Worm (Caenorhabditis elegans) whole organism, mixed stage, embryonic: ENCODE measurements around the gene H40L08.2.

ENCODE experiments used
- M03D4.4 ChIP-seq: sonication (generic microtip); optimal IDR thresholded peaks from 2 replicates; lab custom pipeline; 2017; ENCODE audit warnings: mild to moderate bottlenecking, missing genetic modification characterization, missing compliant biosample characterization
- bed-3 ChIP-seq: fragments of 200-800 bp; sonication (Bioruptor generic); optimal IDR thresholded peaks from 3 replicates; lab custom pipeline; 2018; ENCODE audit warnings: mild to moderate bottlenecking, missing genetic modification characterization, moderate library complexity, missing compliant biosample characterization
- blmp-1 ChIP-seq: fragments of 150-350 bp; optimal IDR thresholded peaks from 2 replicates; lab custom pipeline; 2014; ENCODE audit warnings: missing biosample characterization, missing genetic modification characterization
- ceh-39 ChIP-seq: fragments of 150-350 bp; optimal IDR thresholded peaks from 2 replicates; lab custom pipeline; 2014; ENCODE audit warnings: missing biosample characterization, missing genetic modification characterization
- ceh-43 ChIP-seq: fragments of 200-800 bp; sonication (Bioruptor generic); optimal IDR thresholded peaks from 2 replicates; lab custom pipeline; 2018; ENCODE audit warnings: mild to moderate bottlenecking, missing genetic modification characterization, moderate library complexity, missing compliant biosample characterization
- ceh-83 ChIP-seq: fragments of 200-800 bp; sonication (Bioruptor generic); optimal IDR thresholded peaks from 2 replicates; lab custom pipeline; 2018; ENCODE audit warnings: mild to moderate bottlenecking, missing genetic modification characterization, missing compliant biosample characterization
- ces-1 ChIP-seq: fragments of 150-350 bp; optimal IDR thresholded peaks from 2 replicates; lab custom pipeline; 2014; ENCODE audit warnings: missing biosample characterization, missing genetic modification reagents, missing genetic modification characterization
- cnd-1 ChIP-seq: fragments of 200-800 bp; sonication (Bioruptor generic); optimal IDR thresholded peaks from 2 replicates; lab custom pipeline; 2018; ENCODE audit warnings: mild to moderate bottlenecking, missing genetic modification characterization, missing compliant biosample characterization
- drap-1 ChIP-seq: fragments of 200-800 bp; sonication (Bioruptor generic); optimal IDR thresholded peaks from 3 replicates; lab custom pipeline; 2018; ENCODE audit warnings: mild to moderate bottlenecking, missing genetic modification characterization, missing compliant biosample characterization
- elt-1 ChIP-seq: sonication (generic microtip); optimal IDR thresholded peaks from 2 replicates; lab custom pipeline; 2017; ENCODE audit warnings: missing genetic modification characterization, mild to moderate bottlenecking, missing compliant biosample characterization, antibody characterized with exemption, moderate library complexity, borderline replicate concordance; ENCODE audit not compliant: insufficient read depth
- elt-3 ChIP-seq: fragments of 150-350 bp; optimal IDR thresholded peaks from 2 replicates; lab custom pipeline; 2014; ENCODE audit warnings: missing biosample characterization, missing genetic modification characterization
- flh-1 ChIP-seq: fragments of 200-800 bp; sonication (Bioruptor generic); optimal IDR thresholded peaks from 2 replicates; lab custom pipeline; 2018; ENCODE audit warnings: mild to moderate bottlenecking, missing genetic modification characterization, moderate library complexity, missing compliant biosample characterization
- ham-2 ChIP-seq: fragments of 200-800 bp; sonication (Bioruptor generic); optimal IDR thresholded peaks from 2 replicates; lab custom pipeline; 2018; ENCODE audit warnings: mild to moderate bottlenecking, missing genetic modification characterization, missing compliant biosample characterization
- lin-13 ChIP-seq: fragments of 150-350 bp; optimal IDR thresholded peaks from 2 replicates; lab custom pipeline; 2014; ENCODE audit warnings: missing biosample characterization, missing genetic modification characterization
- lin-32 ChIP-seq: fragments of 200-800 bp; sonication (Bioruptor generic); optimal IDR thresholded peaks from 2 replicates; lab custom pipeline; 2018; ENCODE audit warnings: mild to moderate bottlenecking, missing genetic modification characterization, missing compliant biosample characterization
- lsy-2 ChIP-seq: fragments of 150-350 bp; optimal IDR thresholded peaks from 2 replicates; lab custom pipeline; 2014; ENCODE audit warnings: missing biosample characterization, missing genetic modification characterization
- mep-1 ChIP-seq: fragments of 150-350 bp; optimal IDR thresholded peaks from 2 replicates; lab custom pipeline; 2017; ENCODE audit warnings: missing biosample characterization, missing genetic modification reagents, missing genetic modification characterization, inconsistent platforms
- mls-2 ChIP-seq: sonication (generic microtip); optimal IDR thresholded peaks from 2 replicates; lab custom pipeline; 2016; ENCODE audit warnings: mild to moderate bottlenecking, missing genetic modification characterization, moderate library complexity, missing compliant biosample characterization
- nhr-2 ChIP-seq: fragments of 150-350 bp; optimal IDR thresholded peaks from 2 replicates; lab custom pipeline; 2014; ENCODE audit warnings: missing biosample characterization, missing genetic modification characterization
- nhr-237 ChIP-seq: fragments of 150-350 bp; optimal IDR thresholded peaks from 2 replicates; lab custom pipeline; 2014; ENCODE audit warnings: missing biosample characterization, missing genetic modification characterization
- nhr-28 ChIP-seq: fragments of 150-350 bp; optimal IDR thresholded peaks from 2 replicates; lab custom pipeline; 2014; ENCODE audit warnings: missing biosample characterization, missing genetic modification characterization
- nhr-76 ChIP-seq: sonication (generic microtip); optimal IDR thresholded peaks from 2 replicates; lab custom pipeline; 2017; ENCODE audit warnings: missing biosample characterization, missing genetic modification characterization
- pha-4 ChIP-seq: fragments of 150-350 bp; optimal IDR thresholded peaks from 2 replicates; lab custom pipeline; 2018; ENCODE audit warnings: missing biosample characterization, missing genetic modification reagents, missing genetic modification characterization
- sem-2 ChIP-seq: fragments of 200-800 bp; sonication (Bioruptor generic); optimal IDR thresholded peaks from 2 replicates; lab custom pipeline; 2018; ENCODE audit warnings: mild to moderate bottlenecking, missing genetic modification characterization, missing compliant biosample characterization
- snpc-4 ChIP-seq: fragments of 150-350 bp; optimal IDR thresholded peaks from 2 replicates; lab custom pipeline; 2014; ENCODE audit warnings: missing biosample characterization, missing genetic modification characterization
- sptf-1 ChIP-seq: sonication (generic microtip); optimal IDR thresholded peaks from 2 replicates; lab custom pipeline; 2017; ENCODE audit warnings: mild to moderate bottlenecking, missing genetic modification characterization, moderate library complexity, missing compliant biosample characterization
- tbx-8 ChIP-seq: fragments of 200-800 bp; sonication (Bioruptor generic); optimal IDR thresholded peaks from 2 replicates; lab custom pipeline; 2018; ENCODE audit warnings: mild to moderate bottlenecking, missing genetic modification characterization, moderate library complexity, missing compliant biosample characterization
- unc-120 ChIP-seq: sonication (generic microtip); optimal IDR thresholded peaks from 2 replicates; lab custom pipeline; 2017; ENCODE audit warnings: missing genetic modification characterization, missing compliant biosample characterization; ENCODE audit not compliant: poor library complexity, severe bottlenecking
- unc-39 ChIP-seq: fragments of 150-350 bp; optimal IDR thresholded peaks from 2 replicates; lab custom pipeline; 2014; ENCODE audit warnings: missing biosample characterization, missing genetic modification characterization
- unc-62 ChIP-seq: fragments of 150-350 bp; optimal IDR thresholded peaks from 2 replicates; lab custom pipeline; 2014; ENCODE audit warnings: missing biosample characterization, missing genetic modification reagents, missing genetic modification characterization
- ztf-11 ChIP-seq: fragments of 150-350 bp; optimal IDR thresholded peaks from 2 replicates; lab custom pipeline; 2014; ENCODE audit warnings: missing biosample characterization, missing genetic modification characterization

Gene H40L08.2

DNA sequence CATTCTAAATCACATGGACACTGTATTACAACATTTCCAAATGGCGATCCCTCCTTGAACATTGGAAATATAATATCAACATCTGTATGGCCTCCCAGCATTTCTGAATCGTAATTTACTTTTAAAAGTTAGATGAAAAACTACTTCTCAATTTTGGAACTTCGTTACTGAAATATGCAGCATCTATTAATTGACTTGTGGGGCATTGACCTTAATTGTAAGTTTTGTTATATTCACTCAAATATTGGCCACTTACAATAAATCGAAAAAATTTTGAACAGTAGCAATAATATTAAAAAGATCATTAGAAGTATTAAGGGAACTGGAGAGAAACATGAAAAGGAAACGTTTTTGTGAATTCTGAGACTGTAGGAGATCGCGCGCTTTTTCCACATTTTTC lies 8.3 kb downstream of the H40L08.2 start, which contains the start of gene mam-6:
TSS of gene mam-6 (minus strand) at position 101 of the 400 bp plus-strand sequence.
- TF ChIP-seq bed-3 (GFP tag; lab: Kevin White, UChicago): no peak
- no peak for TF ChIP-seq elt-3 (tag; lab: Kevin White, UChicago)
- no peak for TF ChIP-seq sem-2 (GFP tag; lab: Kevin White, UChicago)
- TF ChIP-seq blmp-1 (tag; lab: Kevin White, UChicago): no peak
- no peak for TF ChIP-seq ces-1 (GFP tag; lab: Kevin White, UChicago)
- no peak for TF ChIP-seq ceh-83 (GFP tag; lab: Kevin White, UChicago)
- no peak for TF ChIP-seq ztf-11 (tag; lab: Kevin White, UChicago)
- no peak for TF ChIP-seq unc-62 (GFP tag; lab: Kevin White, UChicago)
- TF ChIP-seq snpc-4 (tag; lab: Kevin White, UChicago): no peak

- no peak for TF ChIP-seq blmp-1 (tag; lab: Kevin White, UChicago)
- TF ChIP-seq tbx-8 (GFP tag; lab: Kevin White, UChicago): no peak
- no peak for TF ChIP-seq cnd-1
- no peak for TF ChIP-seq unc-39 (tag; lab: Kevin White, UChicago)
- no peak for TF ChIP-seq drap-1 (GFP tag; lab: Kevin White, UChicago)
- TF ChIP-seq ham-2 (GFP tag; lab: Kevin White, UChicago): no peak
- TF ChIP-seq M03D4.4 (tag; lab: Kevin White, UChicago): no peak
- TF ChIP-seq nhr-76 (tag; lab: Kevin White, UChicago): no peak
- no peak for TF ChIP-seq bed-3 (GFP tag; lab: Kevin White, UChicago)
- TF ChIP-seq ztf-11 (tag; lab: Kevin White, UChicago): no peak
- TF ChIP-seq pha-4 (tag; lab: Kevin White, UChicago): no peak
- no peak for TF ChIP-seq mep-1 (tag; lab: Kevin White, UChicago)
- no peak for TF ChIP-seq nhr-2 (tag; lab: Kevin White, UChicago)
Measured at ce11 chrX:15060303-15060702, 17.2 kb downstream of the H40L08.2 start, which contains the start of gene fbxa-96. TSS of gene fbxa-96 (minus strand) at chrX:15060403.

DNA sequence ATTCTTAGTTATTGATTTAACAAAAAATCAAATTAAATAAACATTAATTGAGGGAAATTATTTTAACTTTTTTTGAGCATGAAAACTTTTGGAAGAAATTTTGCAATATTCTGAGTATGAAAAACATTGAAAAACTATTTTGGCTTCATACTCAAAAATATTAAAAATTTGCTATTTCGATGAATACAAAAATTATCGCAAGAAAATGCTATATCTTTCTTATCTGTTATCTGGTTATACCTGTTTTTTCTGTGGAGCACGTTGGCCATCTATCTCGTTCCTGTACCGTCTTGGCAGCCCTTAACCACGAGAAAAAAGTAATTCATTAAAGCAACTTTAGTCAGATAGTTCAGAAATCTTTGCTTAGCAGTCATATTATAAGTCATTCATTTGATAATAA lies 19.6 kb downstream of the H40L08.2 start:
- TF ChIP-seq ces-1 (GFP tag; lab: Kevin White, UChicago) (no peak), nhr-28 (tag; lab: Kevin White, UChicago) (no peak), nhr-237 (tag; lab: Kevin White, UChicago) (no peak), mls-2 (tag; lab: Kevin White, UChicago) (no peak), flh-1 (GFP tag; lab: Kevin White, UChicago) (no peak), elt-1 (tag; lab: Kevin White, UChicago) (no peak), snpc-4 (tag; lab: Kevin White, UChicago) (no peak), ceh-83 (GFP tag; lab: Kevin White, UChicago) (no peak), unc-120 (tag; lab: Kevin White, UChicago) (no peak), pha-4 (tag; lab: Kevin White, UChicago) (no peak), ceh-43 (GFP tag; lab: Kevin White, UChicago) (no peak)

DNA sequence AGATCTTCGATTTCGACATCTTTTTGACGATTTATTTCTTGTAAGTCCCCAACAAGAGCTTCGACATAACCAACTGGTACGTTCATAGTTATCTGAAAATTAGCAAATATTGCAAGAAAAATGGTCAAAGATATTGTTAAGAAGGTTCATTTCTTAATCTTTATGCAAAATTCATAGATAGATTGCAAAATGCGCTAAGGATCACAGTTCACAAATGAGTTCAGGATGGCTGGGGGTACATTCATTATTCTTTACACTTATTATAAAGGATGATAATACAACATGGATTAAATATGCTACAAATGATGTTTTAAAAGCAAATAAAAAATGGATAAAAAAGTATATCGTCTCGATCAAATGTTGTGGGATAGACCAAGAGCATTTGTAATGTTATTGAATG lies 20.8 kb downstream of the H40L08.2 start, which contains the start of gene H03G16.5:
TSS of gene H03G16.5 (minus strand) at position 101 of the 400 bp plus-strand sequence.
- TF ChIP-seq nhr-28 (tag; lab: Kevin White, UChicago): no peak
- TF ChIP-seq elt-1 (tag; lab: Kevin White, UChicago): no peak
- no peak for TF ChIP-seq bed-3 (GFP tag; lab: Kevin White, UChicago)
- TF ChIP-seq lsy-2: no peak
- no peak for TF ChIP-seq sptf-1
- no peak for TF ChIP-seq blmp-1 (tag; lab: Kevin White, UChicago)
- no peak for TF ChIP-seq mls-2 (tag; lab: Kevin White, UChicago)
- TF ChIP-seq lin-13: no peak
- TF ChIP-seq nhr-76 (tag; lab: Kevin White, UChicago): no peak
- TF ChIP-seq lin-32: no peak
- TF ChIP-seq M03D4.4 (tag; lab: Kevin White, UChicago): no peak
- TF ChIP-seq ceh-39 (tag; lab: Kevin White, UChicago): no peak
- no peak for TF ChIP-seq nhr-237 (tag; lab: Kevin White, UChicago)
- no peak for TF ChIP-seq elt-3 (tag; lab: Kevin White, UChicago)
- TF ChIP-seq nhr-2 (tag; lab: Kevin White, UChicago): no peak
